Worm (Caenorhabditis elegans) whole organism, mixed stage, embryonic: ENCODE measurements around the gene pkg-2.

Experiments
- ceh-83 ChIP-seq: fragments of 200-800 bp; sonication (Bioruptor generic); optimal IDR thresholded peaks from 2 replicates; lab custom pipeline; 2018; ENCODE audit warnings: mild to moderate bottlenecking, missing genetic modification characterization, missing compliant biosample characterization
- ces-1 ChIP-seq: fragments of 150-350 bp; optimal IDR thresholded peaks from 2 replicates; lab custom pipeline; 2014; ENCODE audit warnings: missing biosample characterization, missing genetic modification reagents, missing genetic modification characterization
- elt-1 ChIP-seq: sonication (generic microtip); optimal IDR thresholded peaks from 2 replicates; lab custom pipeline; 2017; ENCODE audit warnings: missing genetic modification characterization, mild to moderate bottlenecking, missing compliant biosample characterization, antibody characterized with exemption, moderate library complexity, borderline replicate concordance; ENCODE audit not compliant: insufficient read depth
- lsy-2 ChIP-seq: fragments of 150-350 bp; optimal IDR thresholded peaks from 2 replicates; lab custom pipeline; 2014; ENCODE audit warnings: missing biosample characterization, missing genetic modification characterization
- mep-1 ChIP-seq: fragments of 150-350 bp; optimal IDR thresholded peaks from 2 replicates; lab custom pipeline; 2017; ENCODE audit warnings: missing biosample characterization, missing genetic modification reagents, missing genetic modification characterization, inconsistent platforms
- pha-4 ChIP-seq: fragments of 150-350 bp; optimal IDR thresholded peaks from 2 replicates; lab custom pipeline; 2018; ENCODE audit warnings: missing biosample characterization, missing genetic modification reagents, missing genetic modification characterization
- snpc-4 ChIP-seq: fragments of 150-350 bp; optimal IDR thresholded peaks from 2 replicates; lab custom pipeline; 2014; ENCODE audit warnings: missing biosample characterization, missing genetic modification characterization
- unc-62 ChIP-seq: fragments of 150-350 bp; optimal IDR thresholded peaks from 2 replicates; lab custom pipeline; 2014; ENCODE audit warnings: missing biosample characterization, missing genetic modification reagents, missing genetic modification characterization
- ztf-11 ChIP-seq: fragments of 150-350 bp; optimal IDR thresholded peaks from 2 replicates; lab custom pipeline; 2014; ENCODE audit warnings: missing biosample characterization, missing genetic modification characterization

ce11 chrIV:8530042-8531027 is 9.6 kb downstream of the pkg-2 start:
- TF ChIP-seq ztf-11 (no peak), unc-62 (GFP tag; lab: Kevin White, UChicago) (no peak), pha-4 (tag; lab: Kevin White, UChicago) (no peak), ces-1 (GFP tag; lab: Kevin White, UChicago) (no peak), snpc-4 (tag; lab: Kevin White, UChicago) (no peak), lsy-2 (tag; lab: Kevin White, UChicago) (no peak), elt-1 (tag; lab: Kevin White, UChicago) (no peak), mep-1 (tag; lab: Kevin White, UChicago) (no peak), ceh-83 (no peak)
